Fruit fly (Drosophila melanogaster) whole organism, wandering third instar larva: ENCODE measurements around the gene sty.

ENCODE experiments used
- Abd-B ChIP-seq: fragments of >200 bp; optimal IDR thresholded peaks from 2 replicates; lab custom pipeline; 2017; ENCODE audit warnings: missing biosample characterization, missing genetic modification characterization
- Hr78 ChIP-seq: fragments of >200 bp; optimal IDR thresholded peaks from 2 replicates; lab custom pipeline; 2017; ENCODE audit warnings: missing biosample characterization, missing genetic modification characterization
- psq ChIP-seq: fragments of 200-800 bp; sonication (Bioruptor generic); optimal IDR thresholded peaks from 3 replicates; lab custom pipeline; 2017; ENCODE audit warnings: missing biosample characterization, mild to moderate bottlenecking, missing genetic modification characterization, moderate library complexity

DNA sequence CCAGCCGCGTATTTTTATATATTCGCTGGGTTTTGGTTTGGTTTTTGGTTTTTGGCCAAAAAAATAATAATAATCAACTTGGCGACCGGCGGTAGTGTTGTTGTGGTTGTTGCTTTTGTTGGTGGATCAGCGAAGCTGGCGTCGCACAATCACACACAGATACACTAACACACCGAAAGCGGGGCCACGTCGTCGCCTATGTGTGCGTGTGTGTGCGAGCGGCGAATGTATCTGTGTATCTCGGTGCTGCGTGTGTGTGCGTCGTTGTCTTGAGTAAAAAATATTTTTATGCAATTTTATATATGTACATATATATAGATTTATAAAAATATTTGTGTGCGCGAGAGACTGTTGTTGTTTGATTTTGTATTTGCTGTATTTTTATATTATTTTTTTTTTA lies 7.6 kb downstream of the sty start:
- TF ChIP-seq Abd-B (GFP tag; lab: Kevin White, UChicago) (no peak), psq (GFP tag; lab: Kevin White, UChicago) (no peak), Hr78 (GFP tag; lab: Kevin White, UChicago) (peak; percentile 13)
